Fruit fly (Drosophila melanogaster) whole organism, wandering third instar larva: ENCODE data around the gene Chd64.

Source experiments
- Abd-B ChIP-seq: fragments of >200 bp; optimal IDR thresholded peaks from 2 replicates; lab custom pipeline; 2017; ENCODE audit warnings: missing biosample characterization, missing genetic modification characterization
- Hr78 ChIP-seq: fragments of >200 bp; optimal IDR thresholded peaks from 2 replicates; lab custom pipeline; 2017; ENCODE audit warnings: missing biosample characterization, missing genetic modification characterization
- Hr83 ChIP-seq: fragments of 200-300 bp; sonication (Bioruptor generic); optimal IDR thresholded peaks from 2 replicates; lab custom pipeline; 2016; ENCODE audit warnings: missing biosample characterization, mild to moderate bottlenecking, missing genetic modification characterization, moderate library complexity; ENCODE audit not compliant: poor library complexity, severe bottlenecking
- OdsH ChIP-seq: fragments of 200-800 bp; sonication (Bioruptor generic); optimal IDR thresholded peaks from 2 replicates; lab custom pipeline; 2016; ENCODE audit warnings: missing biosample characterization, mild to moderate bottlenecking, missing genetic modification characterization
- br ChIP-seq: fragments of 200-800 bp; sonication (Bioruptor generic); optimal IDR thresholded peaks from 2 replicates; lab custom pipeline; 2016; ENCODE audit warnings: missing biosample characterization, missing genetic modification characterization
- fru ChIP-seq: fragments of 200-800 bp; sonication (Bioruptor generic); optimal IDR thresholded peaks from 3 replicates; lab custom pipeline; 2016; ENCODE audit warnings: missing biosample characterization, mild to moderate bottlenecking, missing genetic modification characterization
- lola ChIP-seq: fragments of >200 bp; optimal IDR thresholded peaks from 2 replicates; lab custom pipeline; 2017; ENCODE audit warnings: missing biosample characterization, missing genetic modification characterization
- rgr ChIP-seq: fragments of 200-800 bp; sonication (Bioruptor generic); optimal IDR thresholded peaks from 3 replicates; lab custom pipeline; 2016; ENCODE audit warnings: missing biosample characterization, mild to moderate bottlenecking, missing genetic modification characterization
- usp ChIP-seq: fragments of >200 bp; optimal IDR thresholded peaks from 2 replicates; lab custom pipeline; 2017; ENCODE audit warnings: missing biosample characterization, missing genetic modification characterization

dm6 chr3L:4083442-4083841 lies 38.7 kb downstream of the Chd64 start:
- TF ChIP-seq lola (no peak), rgr (GFP tag; lab: Kevin White, UChicago) (no peak), usp (GFP tag; lab: Kevin White, UChicago) (no peak), OdsH (GFP tag; lab: Kevin White, UChicago) (no peak), Abd-B (GFP tag; lab: Kevin White, UChicago) (no peak), br (GFP tag; lab: Kevin White, UChicago) (no peak), Hr78 (GFP tag; lab: Kevin White, UChicago) (no peak), Hr83 (GFP tag; lab: Kevin White, UChicago) (no peak), fru (GFP tag; lab: Kevin White, UChicago) (no peak)
